Fruit fly (Drosophila melanogaster): ENCODE data around the gene Gr28b.
A peak's percentile ranks its signal among the peaks of the same experiment; 100 is the strongest.

DNA sequence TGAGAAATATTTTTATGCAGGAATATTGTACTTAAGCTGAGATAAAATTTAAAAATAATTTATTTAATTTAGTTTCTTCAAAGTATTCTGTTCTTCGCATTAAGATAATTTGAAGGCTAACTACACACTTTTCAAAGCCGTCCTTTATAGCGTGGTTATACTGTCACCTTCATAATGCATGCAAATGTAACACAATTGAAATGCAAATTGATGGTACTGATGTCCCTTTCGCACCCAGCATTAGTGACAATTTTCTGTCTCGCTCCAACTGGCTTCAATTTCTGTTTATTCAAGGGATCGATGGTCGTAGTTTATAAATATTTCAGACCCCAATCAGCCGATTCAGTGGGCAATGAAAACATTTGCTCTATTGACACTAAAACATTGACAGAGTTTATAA, 23.5 kb downstream of the Gr28b start:
- TF ChIP-seq CG9948 (tag; optimal IDR thresholded peaks at IDR 0.05) (no peak), EcR (GFP tag; optimal IDR thresholded peaks at IDR 0.05) (no peak), rn (GFP tag; IDR thresholded peaks at IDR 0.05) (no peak), CG32121 (GFP tag; IDR thresholded peaks at IDR 0.05) (no peak), CG13204 (GFP tag; optimal IDR thresholded peaks at IDR 0.05) (no peak), CG10348 (GFP tag; IDR thresholded peaks at IDR 0.05) (no peak), gl (tag; optimal IDR thresholded peaks at IDR 0.05) (no peak), Pif1A (GFP tag; optimal IDR thresholded peaks at IDR 0.05) (no peak), CG14655 (GFP tag; optimal IDR thresholded peaks at IDR 0.05) (no peak), CG8301 (tag; optimal IDR thresholded peaks at IDR 0.05) (no peak), Ets98B (GFP tag; IDR thresholded peaks at IDR 0.05) (0 out of 2 replicates have a peak, but pooled peaks have one; percentile 23), fd96Ca (GFP tag; IDR thresholded peaks at IDR 0.05) (no peak), CG15710 (tag; optimal IDR thresholded peaks at IDR 0.05) (no peak)

Measured in whole organism, pupa.